Fruit fly (Drosophila melanogaster) whole organism, embryonic: ENCODE results near the gene CG13067.

Experiments
- Trl ChIP-seq, 3 experiments: fragments of >200 bp in 2 of 3; fragments of 200-800 bp in 1 of 3; sonication (Bioruptor generic) in 1 of 3; optimal IDR thresholded peaks; 2 replicates in 1 of 3; 3 replicates in 2 of 3; lab custom pipeline; 2016 to 2017; ENCODE audit warnings: missing biosample characterization in 1 of 3, missing genetic modification characterization in 1 of 3
- corto ChIP-seq: fragments of 200-800 bp; sonication (Bioruptor generic); optimal IDR thresholded peaks from 2 replicates; lab custom pipeline; 2016; ENCODE audit warnings: missing biosample characterization, mild to moderate bottlenecking, missing genetic modification characterization, moderate library complexity

dm6 chr3L:16289067-16289466 lies 18.0 kb downstream of the CG13067 start:
- no peak for TF ChIP-seq Trl (optimal IDR thresholded peaks at IDR 0.05; lab: Kevin White, UChicago)
- TF ChIP-seq Trl (GFP tag; optimal IDR thresholded peaks at IDR 0.05; lab: Kevin White, UChicago) = no peak
- TF ChIP-seq corto = no peak
